Worm (Caenorhabditis elegans): ENCODE measurements around the gene F09E5.16.

The F09E5.16 gene

ce11 chrII:5365645-5366044 is at the start of gene F09E5.16:
Gene F09E5.16, minus strand, starts transcription at chrII:5365745.
- TF ChIP-seq ces-1 (GFP tag; optimal IDR thresholded peaks at IDR 0.05) (peak; percentile 21), unc-62 (GFP tag; optimal IDR thresholded peaks at IDR 0.05) (no peak)

- no peak for TF ChIP-seq sptf-1 (tag; optimal IDR thresholded peaks at IDR 0.05)
- no peak for TF ChIP-seq elt-3 (tag; optimal IDR thresholded peaks at IDR 0.05)
- TF ChIP-seq M03D4.4 (tag; optimal IDR thresholded peaks at IDR 0.05): no peak
- TF ChIP-seq blmp-1 (tag; optimal IDR thresholded peaks at IDR 0.05): no peak
- TF ChIP-seq ceh-83 (GFP tag; optimal IDR thresholded peaks at IDR 0.05): no peak
- no peak for TF ChIP-seq unc-62 (GFP tag; optimal IDR thresholded peaks at IDR 0.05)
- no peak for TF ChIP-seq nhr-237 (tag; optimal IDR thresholded peaks at IDR 0.05)
Measured at ce11 chrII:5414040-5414439, 48.5 kb upstream of the F09E5.16 start, which contains the start of the genes EEED8.14 and EEED8.3. Gene EEED8.14, minus strand, starts transcription at chrII:5414052. Gene EEED8.3, plus strand, starts transcription at chrII:5414276.

- TF ChIP-seq lin-13 (tag; optimal IDR thresholded peaks at IDR 0.05) (no peak), zip-8 (tag; optimal IDR thresholded peaks at IDR 0.05) (peak; percentile 32), tbx-8 (GFP tag; optimal IDR thresholded peaks at IDR 0.05) (no peak), nhr-2 (tag; optimal IDR thresholded peaks at IDR 0.05) (no peak)
Measured at ce11 chrII:5412467-5412866, 46.9 kb upstream of the F09E5.16 start, which contains the start of the genes EEED8.13 and EEED8.18. Gene EEED8.13, minus strand, starts transcription at chrII:5412567. Gene EEED8.18, minus strand, starts transcription at chrII:5412610.

- TF ChIP-seq mls-2 (tag; optimal IDR thresholded peaks at IDR 0.05): no peak
- TF ChIP-seq nhr-28 (tag; optimal IDR thresholded peaks at IDR 0.05): no peak
- no peak for TF ChIP-seq sem-2 (GFP tag; optimal IDR thresholded peaks at IDR 0.05)
- no peak for TF ChIP-seq unc-120 (tag; optimal IDR thresholded peaks at IDR 0.05; ENCODE audit: poor library complexity, severe bottlenecking)
- no peak for TF ChIP-seq mep-1 (tag; optimal IDR thresholded peaks at IDR 0.05)
- TF ChIP-seq flh-1 (GFP tag; optimal IDR thresholded peaks at IDR 0.05): no peak
- no peak for TF ChIP-seq lsy-2 (tag; optimal IDR thresholded peaks at IDR 0.05)
Measured at ce11 chrII:5408924-5409323, 43.4 kb upstream of the F09E5.16 start, which contains the start of the genes EEED8.12 and EEED8.4. Gene EEED8.12, minus strand, starts transcription at chrII:5409024. Gene EEED8.4, plus strand, starts transcription at chrII:5409319.

- TF ChIP-seq ceh-83 (GFP tag; optimal IDR thresholded peaks at IDR 0.05): no peak
- TF ChIP-seq pha-4 (tag; optimal IDR thresholded peaks at IDR 0.05): no peak
- no peak for TF ChIP-seq zip-8 (tag; optimal IDR thresholded peaks at IDR 0.05)
- no peak for TF ChIP-seq lsy-2 (tag; optimal IDR thresholded peaks at IDR 0.05)
- TF ChIP-seq ceh-43 (GFP tag; optimal IDR thresholded peaks at IDR 0.05): no peak
- TF ChIP-seq mep-1 (tag; optimal IDR thresholded peaks at IDR 0.05): no peak
- no peak for TF ChIP-seq bed-3 (GFP tag; optimal IDR thresholded peaks at IDR 0.05)
- TF ChIP-seq unc-120 (tag; optimal IDR thresholded peaks at IDR 0.05; ENCODE audit: poor library complexity, severe bottlenecking): no peak
- TF ChIP-seq nhr-237 (tag; optimal IDR thresholded peaks at IDR 0.05): no peak
- TF ChIP-seq blmp-1 (tag; optimal IDR thresholded peaks at IDR 0.05): no peak
- no peak for TF ChIP-seq cnd-1 (tag; optimal IDR thresholded peaks at IDR 0.05)
- no peak for TF ChIP-seq snpc-4 (tag; optimal IDR thresholded peaks at IDR 0.05)
- TF ChIP-seq nhr-2 (tag; optimal IDR thresholded peaks at IDR 0.05): no peak
- no peak for TF ChIP-seq sptf-1 (tag; optimal IDR thresholded peaks at IDR 0.05)
Measured at ce11 chrII:5407548-5407947, 42.0 kb upstream of the F09E5.16 start, which contains the start of gene clec-141. Gene clec-141, minus strand, starts transcription at chrII:5407648.

- TF ChIP-seq drap-1 (GFP tag; optimal IDR thresholded peaks at IDR 0.05) (peak; percentile 40), tbx-8 (GFP tag; optimal IDR thresholded peaks at IDR 0.05) (no peak), pha-4 (tag; optimal IDR thresholded peaks at IDR 0.05) (no peak), cnd-1 (tag; optimal IDR thresholded peaks at IDR 0.05) (no peak), ceh-83 (GFP tag; optimal IDR thresholded peaks at IDR 0.05) (no peak), lin-32 (GFP tag; optimal IDR thresholded peaks at IDR 0.05) (no peak), lin-13 (tag; optimal IDR thresholded peaks at IDR 0.05) (no peak), mep-1 (tag; optimal IDR thresholded peaks at IDR 0.05) (peak; percentile 33), unc-120 (tag; optimal IDR thresholded peaks at IDR 0.05; ENCODE audit: poor library complexity, severe bottlenecking) (no peak), nhr-237 (tag; optimal IDR thresholded peaks at IDR 0.05) (peak; percentile 8), hlh-1 (tag; optimal IDR thresholded peaks at IDR 0.05) (peak; percentile 52), M03D4.4 (tag; optimal IDR thresholded peaks at IDR 0.05) (peak; percentile 74), ham-2 (GFP tag; optimal IDR thresholded peaks at IDR 0.05) (peak; percentile 58), ces-1 (GFP tag; optimal IDR thresholded peaks at IDR 0.05) (peak; percentile 74), ceh-39 (tag; optimal IDR thresholded peaks at IDR 0.05) (no peak), sem-2 (GFP tag; optimal IDR thresholded peaks at IDR 0.05) (peak; percentile 16), lsy-2 (tag; optimal IDR thresholded peaks at IDR 0.05) (peak; percentile 15), nhr-76 (tag; optimal IDR thresholded peaks at IDR 0.05) (no peak), blmp-1 (tag; optimal IDR thresholded peaks at IDR 0.05) (peak; percentile 18), ceh-43 (GFP tag; optimal IDR thresholded peaks at IDR 0.05) (peak; percentile 86), nhr-12 (tag; optimal IDR thresholded peaks at IDR 0.05) (no peak), bed-3 (GFP tag; optimal IDR thresholded peaks at IDR 0.05) (peak; percentile 40)
Measured at ce11 chrII:5399201-5399600, 33.7 kb upstream of the F09E5.16 start, which contains the start of gene mog-5. Gene mog-5, plus strand, starts transcription at chrII:5399538.
